Fruit fly (Drosophila melanogaster) whole organism, embryonic: ENCODE measurements around the gene RpL23A.

ENCODE experiments used
- CG1024 ChIP-seq: fragments of 200-800 bp; sonication (Bioruptor generic); IDR thresholded peaks from 2 replicates; pipeline ENCODE4 v1.3.6; 2022; ENCODE audit warnings: missing biosample characterization, missing genetic modification characterization
- CG10431 ChIP-seq: fragments of 200-800 bp; sonication (Bioruptor generic); optimal IDR thresholded peaks from 3 replicates; lab custom pipeline; 2018; ENCODE audit warnings: missing biosample characterization, mild to moderate bottlenecking, missing genetic modification characterization
- CG10543 ChIP-seq: fragments of 200-800 bp; sonication (Bioruptor generic); optimal IDR thresholded peaks from 3 replicates; lab custom pipeline; 2017; ENCODE audit warnings: missing biosample characterization, mild to moderate bottlenecking, missing genetic modification characterization, moderate library complexity
- CG10654 ChIP-seq: fragments of 200-800 bp; sonication (Bioruptor generic); optimal IDR thresholded peaks from 2 replicates; lab custom pipeline; 2016; ENCODE audit warnings: missing biosample characterization, missing genetic modification characterization
- CG11560 ChIP-seq: fragments of 200-800 bp; sonication (Bioruptor generic); IDR thresholded peaks from 3 replicates; pipeline ENCODE4 v1.3.6; 2022; ENCODE audit warnings: missing biosample characterization, missing genetic modification characterization
- CG12659 ChIP-seq: fragments of 200-800 bp; sonication (Bioruptor generic); optimal IDR thresholded peaks from 3 replicates; lab custom pipeline; 2017; ENCODE audit warnings: mild to moderate bottlenecking, missing biosample characterization, missing genetic modification reagents, missing genetic modification characterization
- CG1602 ChIP-seq: fragments of 200-800 bp; sonication (Bioruptor generic); optimal IDR thresholded peaks from 3 replicates; lab custom pipeline; 2016; ENCODE audit warnings: missing biosample characterization, missing genetic modification characterization
- CG17912 ChIP-seq: fragments of 200-800 bp; sonication (Bioruptor generic); optimal IDR thresholded peaks from 2 replicates; lab custom pipeline; 2018; ENCODE audit warnings: missing biosample characterization, mild to moderate bottlenecking, missing genetic modification characterization
- CG3065 ChIP-seq: fragments of 200-800 bp; sonication (Bioruptor generic); optimal IDR thresholded peaks from 2 replicates; lab custom pipeline; 2016; ENCODE audit warnings: missing biosample characterization, missing genetic modification characterization
- CG31441 ChIP-seq: fragments of 200-800 bp; sonication (Bioruptor generic); IDR thresholded peaks from 2 replicates; pipeline ENCODE4 v1.3.6; 2022; ENCODE audit warnings: missing biosample characterization, missing genetic modification characterization
- CG3995 ChIP-seq: fragments of 200-800 bp; sonication (Bioruptor generic); optimal IDR thresholded peaks from 3 replicates; lab custom pipeline; 2016; ENCODE audit warnings: missing biosample characterization, missing genetic modification characterization
- CG4404 ChIP-seq: fragments of 200-800 bp; sonication (Bioruptor generic); IDR thresholded peaks from 2 replicates; pipeline ENCODE4 v1.3.6; 2022; ENCODE audit warnings: missing biosample characterization, missing genetic modification characterization
- CG6272 ChIP-seq: fragments of 200-800 bp; sonication (Bioruptor generic); IDR thresholded peaks from 2 replicates; pipeline ENCODE4 v1.3.6; 2022; ENCODE audit warnings: missing biosample characterization, missing genetic modification characterization
- CG6683 ChIP-seq: fragments of 200-800 bp; sonication (Bioruptor generic); optimal IDR thresholded peaks from 2 replicates; lab custom pipeline; 2017; ENCODE audit warnings: missing biosample characterization, mild to moderate bottlenecking, missing genetic modification characterization, missing genetic modification reagents
- CG8089 ChIP-seq: fragments of 200-800 bp; sonication (Bioruptor generic); optimal IDR thresholded peaks from 3 replicates; lab custom pipeline; 2016; ENCODE audit warnings: missing biosample characterization, missing genetic modification characterization
- CG8388 ChIP-seq: fragments of 200-800 bp; sonication (Bioruptor generic); optimal IDR thresholded peaks from 2 replicates; lab custom pipeline; 2019; ENCODE audit warnings: missing biosample characterization, mild to moderate bottlenecking, missing genetic modification characterization, moderate library complexity
- CG9817 ChIP-seq: fragments of 200-800 bp; sonication (Bioruptor generic); optimal IDR thresholded peaks from 2 replicates; lab custom pipeline; 2018; ENCODE audit warnings: missing biosample characterization, mild to moderate bottlenecking, missing genetic modification characterization, moderate library complexity
- CG9876 ChIP-seq: fragments of 200-800 bp; sonication (Bioruptor generic); optimal IDR thresholded peaks from 2 replicates; lab custom pipeline; 2016; ENCODE audit warnings: missing biosample characterization, missing genetic modification characterization
- Dfd ChIP-seq, 2 experiments: fragments of >200 bp; optimal IDR thresholded peaks; 2 replicates each; lab custom pipeline; 2017; ENCODE audit warnings: missing biosample characterization in 2 of 2, missing genetic modification characterization in 2 of 2
- HLH54F ChIP-seq: fragments of 200-800 bp; sonication (Bioruptor generic); optimal IDR thresholded peaks from 3 replicates; lab custom pipeline; 2016; ENCODE audit warnings: missing biosample characterization, missing genetic modification characterization
- HLHmδ ChIP-seq: fragments of 200-800 bp; sonication (Bioruptor generic); optimal IDR thresholded peaks from 2 replicates; lab custom pipeline; 2018; ENCODE audit warnings: missing biosample characterization, mild to moderate bottlenecking, missing genetic modification characterization, moderate library complexity
- Hr39 ChIP-seq: fragments of >200 bp; optimal IDR thresholded peaks from 2 replicates; lab custom pipeline; 2017
- Hsf ChIP-seq: fragments of 200-800 bp; sonication (Bioruptor generic); optimal IDR thresholded peaks from 3 replicates; lab custom pipeline; 2016; ENCODE audit warnings: missing biosample characterization, missing genetic modification characterization
- Jarid2 ChIP-seq: fragments of 200-800 bp; sonication (Bioruptor generic); optimal IDR thresholded peaks from 3 replicates; lab custom pipeline; 2017; ENCODE audit warnings: mild to moderate bottlenecking, missing biosample characterization, missing genetic modification reagents, missing genetic modification characterization
- Neu2 ChIP-seq: fragments of 200-800 bp; sonication (Bioruptor generic); optimal IDR thresholded peaks from 3 replicates; lab custom pipeline; 2016; ENCODE audit warnings: missing biosample characterization, missing genetic modification characterization, borderline replicate concordance
- Ptx1 ChIP-seq: fragments of 200-800 bp; sonication (Bioruptor generic); IDR thresholded peaks from 2 replicates; pipeline ENCODE4 v1.3.6; 2022; ENCODE audit warnings: missing biosample characterization, missing genetic modification characterization
- bigmax ChIP-seq: fragments of 200-800 bp; sonication (Bioruptor generic); optimal IDR thresholded peaks from 2 replicates; lab custom pipeline; 2018; ENCODE audit warnings: missing biosample characterization, mild to moderate bottlenecking, missing genetic modification characterization
- cad ChIP-seq: fragments of >200 bp; optimal IDR thresholded peaks from 2 replicates; lab custom pipeline; 2017; ENCODE audit warnings: missing biosample characterization, missing genetic modification characterization
- caup ChIP-seq: fragments of 200-800 bp; sonication (Bioruptor generic); optimal IDR thresholded peaks from 3 replicates; lab custom pipeline; 2017; ENCODE audit warnings: missing biosample characterization, mild to moderate bottlenecking, missing genetic modification characterization, moderate library complexity; ENCODE audit not compliant: severe bottlenecking
- chif ChIP-seq, 2 experiments: fragments of 200-800 bp; sonication (Bioruptor generic); optimal IDR thresholded peaks; 3 replicates each; lab custom pipeline; 2016; ENCODE audit warnings: missing biosample characterization in 2 of 2, missing genetic modification characterization in 2 of 2
- chm ChIP-seq: fragments of 200-800 bp; sonication (Bioruptor generic); IDR thresholded peaks from 2 replicates; pipeline ENCODE4 v1.3.6; 2022; ENCODE audit warnings: missing biosample characterization, missing genetic modification characterization
- croc ChIP-seq: fragments of 200-800 bp; sonication (Bioruptor generic); conservative IDR thresholded peaks from 3 replicates; pipeline ENCODE4 v1.3.6; 2022; ENCODE audit warnings: missing biosample characterization, missing genetic modification characterization
- dmrt11E ChIP-seq: fragments of 200-800 bp; sonication (Bioruptor generic); optimal IDR thresholded peaks from 3 replicates; lab custom pipeline; 2018; ENCODE audit warnings: missing biosample characterization, mild to moderate bottlenecking, missing genetic modification characterization, moderate library complexity
- esg ChIP-seq: fragments of 200-800 bp; sonication (Bioruptor generic); conservative IDR thresholded peaks from 2 replicates; pipeline ENCODE4 v1.3.6; 2022; ENCODE audit warnings: missing biosample characterization, missing genetic modification characterization
- fd64A ChIP-seq: fragments of 200-800 bp; sonication (Bioruptor generic); optimal IDR thresholded peaks from 3 replicates; lab custom pipeline; 2018; ENCODE audit warnings: missing biosample characterization, mild to moderate bottlenecking, missing genetic modification characterization
- fd96Cb ChIP-seq: fragments of 200-800 bp; sonication (Bioruptor generic); optimal IDR thresholded peaks from 2 replicates; lab custom pipeline; 2018; ENCODE audit warnings: missing biosample characterization, mild to moderate bottlenecking, missing genetic modification characterization, moderate library complexity
- gfzf ChIP-seq: fragments of 200-800 bp; sonication (Bioruptor generic); optimal IDR thresholded peaks from 2 replicates; lab custom pipeline; 2016; ENCODE audit warnings: missing biosample characterization, mild to moderate bottlenecking, missing genetic modification characterization, moderate library complexity
- jigr1 ChIP-seq: fragments of 200-800 bp; sonication (Bioruptor generic); IDR thresholded peaks from 3 replicates; pipeline ENCODE4 v1.3.6; 2022; ENCODE audit warnings: missing biosample characterization, missing genetic modification characterization
- kay ChIP-seq: fragments of 200-800 bp; sonication (Bioruptor generic); optimal IDR thresholded peaks from 2 replicates; lab custom pipeline; 2016; ENCODE audit warnings: missing biosample characterization, missing genetic modification characterization
- ken ChIP-seq: fragments of 200-800 bp; sonication (Bioruptor generic); IDR thresholded peaks from 3 replicates; pipeline ENCODE4 v1.3.6; 2022; ENCODE audit warnings: missing biosample characterization, missing genetic modification characterization
- lbe ChIP-seq: fragments of 200-800 bp; sonication (Bioruptor generic); optimal IDR thresholded peaks from 2 replicates; lab custom pipeline; 2016; ENCODE audit warnings: missing biosample characterization, mild to moderate bottlenecking, missing genetic modification characterization
- lilli ChIP-seq: fragments of 200-800 bp; sonication (Bioruptor generic); optimal IDR thresholded peaks from 3 replicates; lab custom pipeline; 2016; ENCODE audit warnings: missing biosample characterization, missing genetic modification characterization
- lov ChIP-seq, 2 experiments: fragments of 200-800 bp in 1 of 2; fragments of >200 bp in 1 of 2; sonication (Bioruptor generic) in 1 of 2; IDR thresholded peaks in 1 of 2; optimal IDR thresholded peaks in 1 of 2; 2 replicates in 1 of 2; 3 replicates in 1 of 2; pipeline versions ENCODE4 v1.3.6 to Lab custom; 2017 to 2022; ENCODE audit warnings: missing biosample characterization in 1 of 2, missing genetic modification characterization in 1 of 2
- odd ChIP-seq: fragments of 200-800 bp; sonication (Bioruptor generic); optimal IDR thresholded peaks from 2 replicates; lab custom pipeline; 2017; ENCODE audit warnings: missing biosample characterization, mild to moderate bottlenecking, missing genetic modification characterization
- otp ChIP-seq: fragments of 200-800 bp; sonication (Bioruptor generic); IDR thresholded peaks from 3 replicates; pipeline ENCODE4, ENCODE4 v1.3.6; 2022; ENCODE audit warnings: missing biosample characterization, missing genetic modification characterization
- pum ChIP-seq: fragments of 200-800 bp; sonication (Bioruptor generic); optimal IDR thresholded peaks from 2 replicates; lab custom pipeline; 2016; ENCODE audit warnings: missing biosample characterization, missing genetic modification characterization
- rib ChIP-seq: fragments of 200-800 bp; sonication (Bioruptor generic); IDR thresholded peaks from 2 replicates; pipeline ENCODE4 v1.3.6; 2022; ENCODE audit warnings: missing biosample characterization, missing genetic modification characterization
- ro ChIP-seq: fragments of 200-800 bp; sonication (Bioruptor generic); IDR thresholded peaks from 2 replicates; pipeline ENCODE4 v1.3.6; 2022; ENCODE audit warnings: missing biosample characterization, missing genetic modification characterization
- sd ChIP-seq: fragments of 200-800 bp; sonication (Bioruptor generic); optimal IDR thresholded peaks from 3 replicates; lab custom pipeline; 2018; ENCODE audit warnings: missing biosample characterization, mild to moderate bottlenecking, missing genetic modification characterization, moderate library complexity
- tgo ChIP-seq: fragments of 200-800 bp; sonication (Bioruptor generic); IDR thresholded peaks from 3 replicates; pipeline ENCODE4 v1.3.6; 2022; ENCODE audit warnings: missing biosample characterization, missing genetic modification characterization
- zfh1 ChIP-seq: fragments of 200-800 bp; sonication (Bioruptor generic); IDR thresholded peaks from 3 replicates; pipeline ENCODE4 v1.3.6; 2022; ENCODE audit warnings: missing biosample characterization, missing genetic modification characterization

RpL23A gene

DNA sequence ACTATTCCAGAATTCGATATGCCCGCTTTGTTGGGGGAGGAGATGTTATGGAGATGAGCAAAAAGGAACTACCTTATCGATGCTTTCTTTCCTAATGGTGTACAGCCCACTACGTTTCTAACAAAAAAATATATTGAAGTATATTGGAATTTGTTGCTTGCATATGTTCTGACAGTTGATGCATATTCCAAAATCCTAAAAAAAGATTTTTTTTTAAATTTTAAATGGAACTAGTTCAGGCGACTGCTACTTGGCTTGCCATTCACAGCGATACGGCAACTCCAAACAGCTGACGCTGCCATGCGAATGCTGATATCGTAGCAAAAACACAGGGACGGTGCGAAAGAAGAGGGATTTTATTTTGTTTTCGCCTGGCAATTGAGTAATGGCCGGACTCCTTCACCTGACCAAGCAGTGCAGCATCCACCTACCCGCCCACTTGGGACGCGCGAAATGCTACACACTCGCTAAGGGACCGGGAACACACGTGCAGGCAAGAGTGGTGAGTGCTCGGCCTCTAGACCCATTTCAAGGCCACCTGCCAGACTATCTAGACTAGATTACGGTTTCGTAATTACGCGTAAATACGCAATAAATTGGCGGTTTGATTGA, 50.2 kb downstream of the RpL23A start, which contains the start of the genes CG13926, ABCB7 and CG33230 (continued):
- TF ChIP-seq otp = no peak
- TF ChIP-seq fd64A (GFP tag; lab: Kevin White, UChicago) = no peak
- TF ChIP-seq sd = no peak
- TF ChIP-seq lilli (GFP tag; lab: Kevin White, UChicago) = peak; percentile 64
- TF ChIP-seq CG9876 (GFP tag; lab: Kevin White, UChicago) = no peak
- no peak for TF ChIP-seq tgo (GFP tag; lab: Robert Waterston, UW)
- TF ChIP-seq pum (GFP tag; lab: Kevin White, UChicago) = no peak
- TF ChIP-seq CG1602 (GFP tag; lab: Kevin White, UChicago) = no peak
- TF ChIP-seq HLH54F (GFP tag; lab: Kevin White, UChicago) = peak; percentile 21
- TF ChIP-seq Hsf = peak; percentile 40
- no peak for TF ChIP-seq lbe (GFP tag; lab: Kevin White, UChicago)
- TF ChIP-seq CG3065 (GFP tag; lab: Kevin White, UChicago) = no peak
- no peak for TF ChIP-seq jigr1 (GFP tag; lab: Robert Waterston, UW)
- no peak for TF ChIP-seq chif (GFP tag; optimal IDR thresholded peaks at IDR 0.05; lab: Kevin White, UChicago)
- no peak for TF ChIP-seq ro
- no peak for TF ChIP-seq CG11560 (tag; lab: Robert Waterston, UW)
- no peak for TF ChIP-seq lov (optimal IDR thresholded peaks at IDR 0.05; lab: Kevin White, UChicago)
- TF ChIP-seq lov (GFP tag; IDR thresholded peaks at IDR 0.05; lab: Robert Waterston, UW) = no peak
- no peak for TF ChIP-seq Hr39 (lab: Kevin White, UChicago)
- no peak for TF ChIP-seq CG8089 (GFP tag; lab: Kevin White, UChicago)
- TF ChIP-seq Neu2 (GFP tag; lab: Kevin White, UChicago) = no peak
- TF ChIP-seq croc (GFP tag; lab: Robert Waterston, UW) = no peak
- no peak for TF ChIP-seq CG17912
- TF ChIP-seq fd96Cb (tag; lab: Kevin White, UChicago) = no peak
- no peak; the same call in 1 of the 2 replicates for TF ChIP-seq CG31441 (GFP tag; lab: Robert Waterston, UW)
- no peak; the same call in 1 of the 2 replicates for TF ChIP-seq Ptx1 (GFP tag; lab: Robert Waterston, UW)
- TF ChIP-seq gfzf = no peak
- TF ChIP-seq CG6683 (GFP tag; lab: Kevin White, UChicago) = no peak
- peak; percentile 6 for TF ChIP-seq CG9817 (tag; lab: Kevin White, UChicago)
- TF ChIP-seq chm (GFP tag; lab: Robert Waterston, UW) = no peak
- TF ChIP-seq CG1024 (GFP tag; lab: Robert Waterston, UW) = no peak
- no peak for TF ChIP-seq rib (GFP tag; lab: Robert Waterston, UW)
- peak; percentile 61 for TF ChIP-seq CG10543 (GFP tag; lab: Kevin White, UChicago)
- no peak for TF ChIP-seq CG10654 (GFP tag; lab: Kevin White, UChicago)
- TF ChIP-seq zfh1 = no peak
- no peak for TF ChIP-seq esg (GFP tag; lab: Robert Waterston, UW)
- peak; percentile 63 for TF ChIP-seq CG12659 (GFP tag; lab: Kevin White, UChicago)
- TF ChIP-seq kay (GFP tag; lab: Kevin White, UChicago) = no peak
- no peak for TF ChIP-seq odd (GFP tag; lab: Kevin White, UChicago)
- TF ChIP-seq HLHmδ (GFP tag; lab: Kevin White, UChicago) = no peak
- TF ChIP-seq CG10431 (GFP tag; lab: Kevin White, UChicago) = peak; percentile 25
- TF ChIP-seq dmrt11E (tag; lab: Kevin White, UChicago) = no peak
- TF ChIP-seq cad = no peak
- TF ChIP-seq Dfd (GFP tag; optimal IDR thresholded peaks at IDR 0.05; lab: Kevin White, UChicago) = no peak
- no peak for TF ChIP-seq caup
- TF ChIP-seq CG4404 (GFP tag; lab: Robert Waterston, UW) = no peak
- no peak for TF ChIP-seq Jarid2 (GFP tag; lab: Kevin White, UChicago)
- TF ChIP-seq CG6272 (GFP tag; lab: Robert Waterston, UW) = no peak
- TF ChIP-seq CG8388 (GFP tag; lab: Kevin White, UChicago) = no peak
- TF ChIP-seq bigmax (GFP tag; lab: Kevin White, UChicago) = no peak
- peak; percentile 24 for TF ChIP-seq CG3995 (GFP tag; lab: Kevin White, UChicago)
- no peak for TF ChIP-seq ken (GFP tag; lab: Robert Waterston, UW)
